Fruit fly (Drosophila melanogaster) whole organism, embryonic: ENCODE measurements around the gene CG43731.

Experiments
- Ada2b ChIP-seq: fragments of 200-800 bp; sonication (Bioruptor generic); IDR thresholded peaks from 2 replicates; pipeline ENCODE4 v1.3.6; 2022; ENCODE audit warnings: missing biosample characterization, missing genetic modification characterization
- Antp ChIP-seq: fragments of 200-800 bp; sonication (Bioruptor generic); optimal IDR thresholded peaks from 3 replicates; lab custom pipeline; 2016; ENCODE audit warnings: missing biosample characterization, missing genetic modification characterization
- B-H1 ChIP-seq: fragments of 200-800 bp; sonication (Bioruptor generic); IDR thresholded peaks from 3 replicates; pipeline ENCODE4 v1.3.6; 2022; ENCODE audit warnings: missing biosample characterization, missing genetic modification characterization
- Bgb ChIP-seq: fragments of 200-800 bp; sonication (Bioruptor generic); IDR thresholded peaks from 2 replicates; pipeline ENCODE4 v1.3.6; 2022; ENCODE audit warnings: missing biosample characterization, missing genetic modification characterization; ENCODE audit not compliant: partially characterized antibody
- CG11695 ChIP-seq: fragments of 200-800 bp; sonication (Bioruptor generic); IDR thresholded peaks from 3 replicates; pipeline ENCODE4 v1.3.6; 2022; ENCODE audit warnings: missing biosample characterization, missing genetic modification characterization
- CG13287 ChIP-seq: fragments of 200-800 bp; sonication (Bioruptor generic); IDR thresholded peaks from 2 replicates; pipeline ENCODE4 v1.3.6; 2022; ENCODE audit warnings: missing biosample characterization, missing genetic modification characterization; ENCODE audit not compliant: partially characterized antibody
- CG16863 ChIP-seq: fragments of 200-800 bp; sonication (Bioruptor generic); optimal IDR thresholded peaks from 3 replicates; lab custom pipeline; 2016; ENCODE audit warnings: missing biosample characterization, missing genetic modification characterization
- CG17612 ChIP-seq: fragments of 200-800 bp; sonication (Bioruptor generic); IDR thresholded peaks from 2 replicates; pipeline ENCODE4 v1.3.6; 2022; ENCODE audit warnings: missing biosample characterization, missing genetic modification characterization
- CG18262 ChIP-seq: fragments of 200-800 bp; optimal IDR thresholded peaks from 3 replicates; lab custom pipeline; 2019; ENCODE audit warnings: missing biosample characterization, mild to moderate bottlenecking, missing genetic modification characterization, moderate library complexity
- CG32532 ChIP-seq: fragments of 200-800 bp; sonication (Bioruptor generic); IDR thresholded peaks from 2 replicates; pipeline ENCODE4 v1.3.6; 2022; ENCODE audit warnings: missing biosample characterization, missing genetic modification characterization
- CG32772 ChIP-seq: fragments of 200-800 bp; sonication (Bioruptor generic); IDR thresholded peaks from 2 replicates; pipeline ENCODE4 v1.3.6; 2022; ENCODE audit warnings: missing biosample characterization, missing genetic modification characterization
- CG4424 ChIP-seq: fragments of 200-800 bp; sonication (Bioruptor generic); optimal IDR thresholded peaks from 3 replicates; lab custom pipeline; 2016; ENCODE audit warnings: missing biosample characterization, missing genetic modification characterization
- CG6175 ChIP-seq: fragments of 200-800 bp; sonication (Bioruptor generic); IDR thresholded peaks from 3 replicates; pipeline ENCODE4 v1.3.6; 2022; ENCODE audit warnings: missing biosample characterization, missing genetic modification characterization
- CG6254 ChIP-seq: fragments of 200-800 bp; sonication (Bioruptor generic); optimal IDR thresholded peaks from 3 replicates; lab custom pipeline; 2017; ENCODE audit warnings: mild to moderate bottlenecking, missing biosample characterization, missing genetic modification reagents, missing genetic modification characterization
- CG6791 ChIP-seq: fragments of 200-800 bp; sonication (Bioruptor generic); IDR thresholded peaks from 3 replicates; pipeline ENCODE4 v1.3.6; 2022; ENCODE audit warnings: missing biosample characterization, missing genetic modification characterization; ENCODE audit not compliant: partially characterized antibody
- CG6813 ChIP-seq: fragments of 200-800 bp; sonication (Bioruptor generic); optimal IDR thresholded peaks from 2 replicates; lab custom pipeline; 2017; ENCODE audit warnings: missing biosample characterization, missing genetic modification characterization, mild to moderate bottlenecking, moderate library complexity, missing genetic modification reagents
- CG6854 ChIP-seq: fragments of 200-800 bp; sonication (Bioruptor generic); optimal IDR thresholded peaks from 3 replicates; lab custom pipeline; 2017; ENCODE audit warnings: missing biosample characterization, mild to moderate bottlenecking, missing genetic modification characterization
- CG7556 ChIP-seq: fragments of 200-800 bp; sonication (Bioruptor generic); optimal IDR thresholded peaks from 2 replicates; lab custom pipeline; 2017; ENCODE audit warnings: missing biosample characterization, mild to moderate bottlenecking, missing genetic modification characterization
- CG7786 ChIP-seq: fragments of 200-800 bp; sonication (Bioruptor generic); optimal IDR thresholded peaks from 2 replicates; lab custom pipeline; 2016; ENCODE audit warnings: missing biosample characterization, missing genetic modification characterization
- CG9817 ChIP-seq: fragments of 200-800 bp; sonication (Bioruptor generic); optimal IDR thresholded peaks from 2 replicates; lab custom pipeline; 2018; ENCODE audit warnings: missing biosample characterization, mild to moderate bottlenecking, missing genetic modification characterization, moderate library complexity
- Doc2 ChIP-seq: fragments of 200-800 bp; sonication (Bioruptor generic); IDR thresholded peaks from 2 replicates; pipeline ENCODE4 v1.3.6; 2022; ENCODE audit warnings: missing biosample characterization, missing genetic modification characterization
- Drgx ChIP-seq: fragments of 200-800 bp; sonication (Bioruptor generic); IDR thresholded peaks from 2 replicates; pipeline ENCODE4 v1.3.6; 2022; ENCODE audit warnings: missing biosample characterization, missing genetic modification characterization
- E2f2 ChIP-seq: fragments of 200-800 bp; sonication (Bioruptor generic); IDR thresholded peaks from 2 replicates; pipeline ENCODE4 v1.3.6; 2022; ENCODE audit warnings: missing biosample characterization, missing genetic modification characterization
- Elba2 ChIP-seq: fragments of 200-800 bp; sonication (Bioruptor generic); optimal IDR thresholded peaks from 3 replicates; lab custom pipeline; 2016; ENCODE audit warnings: missing biosample characterization, missing genetic modification characterization
- HLHmδ ChIP-seq: fragments of 200-800 bp; sonication (Bioruptor generic); optimal IDR thresholded peaks from 2 replicates; lab custom pipeline; 2018; ENCODE audit warnings: missing biosample characterization, mild to moderate bottlenecking, missing genetic modification characterization, moderate library complexity
- Hey ChIP-seq: fragments of 200-800 bp; sonication (Bioruptor generic); optimal IDR thresholded peaks from 3 replicates; lab custom pipeline; 2018; ENCODE audit warnings: missing biosample characterization, mild to moderate bottlenecking, missing genetic modification characterization
- Hr39 ChIP-seq: fragments of >200 bp; optimal IDR thresholded peaks from 2 replicates; lab custom pipeline; 2017
- Lim3 ChIP-seq: fragments of 200-800 bp; sonication (Bioruptor generic); IDR thresholded peaks from 2 replicates; pipeline ENCODE4 v1.3.6; 2022; ENCODE audit warnings: missing biosample characterization, missing genetic modification characterization
- PHDP ChIP-seq: fragments of 200-800 bp; sonication (Bioruptor generic); optimal IDR thresholded peaks from 3 replicates; lab custom pipeline; 2018; ENCODE audit warnings: missing biosample characterization, mild to moderate bottlenecking, missing genetic modification characterization, moderate library complexity
- ash1 ChIP-seq: fragments of 200-800 bp; sonication (Bioruptor generic); optimal IDR thresholded peaks from 2 replicates; lab custom pipeline; 2018; ENCODE audit warnings: missing biosample characterization, mild to moderate bottlenecking, missing genetic modification characterization
- cato ChIP-seq: fragments of 200-800 bp; sonication (Bioruptor generic); optimal IDR thresholded peaks from 2 replicates; lab custom pipeline; 2016; ENCODE audit warnings: missing biosample characterization, missing genetic modification characterization, borderline replicate concordance
- chm ChIP-seq: fragments of 200-800 bp; sonication (Bioruptor generic); IDR thresholded peaks from 2 replicates; pipeline ENCODE4 v1.3.6; 2022; ENCODE audit warnings: missing biosample characterization, missing genetic modification characterization
- ems ChIP-seq: fragments of 200-800 bp; sonication (Bioruptor generic); optimal IDR thresholded peaks from 3 replicates; lab custom pipeline; 2016; ENCODE audit warnings: missing biosample characterization, missing genetic modification characterization
- fd96Cb ChIP-seq: fragments of 200-800 bp; sonication (Bioruptor generic); optimal IDR thresholded peaks from 2 replicates; lab custom pipeline; 2018; ENCODE audit warnings: missing biosample characterization, mild to moderate bottlenecking, missing genetic modification characterization, moderate library complexity
- ftz-f1 ChIP-seq: fragments of 200-800 bp; sonication (Bioruptor generic); optimal IDR thresholded peaks from 2 replicates; lab custom pipeline; 2016; ENCODE audit warnings: missing biosample characterization, missing genetic modification characterization
- kay ChIP-seq: fragments of 200-800 bp; sonication (Bioruptor generic); optimal IDR thresholded peaks from 2 replicates; lab custom pipeline; 2016; ENCODE audit warnings: missing biosample characterization, missing genetic modification characterization
- lmd ChIP-seq: fragments of 200-800 bp; sonication (Bioruptor generic); IDR thresholded peaks from 2 replicates; pipeline ENCODE4 v1.3.6; 2022; ENCODE audit warnings: missing biosample characterization, missing genetic modification characterization
- lov ChIP-seq, 2 experiments: fragments of 200-800 bp in 1 of 2; fragments of >200 bp in 1 of 2; sonication (Bioruptor generic) in 1 of 2; IDR thresholded peaks in 1 of 2; optimal IDR thresholded peaks in 1 of 2; 2 replicates in 1 of 2; 3 replicates in 1 of 2; pipeline versions ENCODE4 v1.3.6 to Lab custom; 2017 to 2022; ENCODE audit warnings: missing biosample characterization in 1 of 2, missing genetic modification characterization in 1 of 2
- org-1 ChIP-seq: fragments of 200-800 bp; sonication (Bioruptor generic); optimal IDR thresholded peaks from 2 replicates; lab custom pipeline; 2017; ENCODE audit warnings: missing biosample characterization, missing genetic modification characterization
- peb ChIP-seq: fragments of 200-800 bp; sonication (Bioruptor generic); IDR thresholded peaks from 2 replicates; pipeline ENCODE4 v1.3.6; 2022; ENCODE audit warnings: missing biosample characterization, missing genetic modification characterization
- phol ChIP-seq: fragments of 200-800 bp; sonication (Bioruptor generic); optimal IDR thresholded peaks from 3 replicates; lab custom pipeline; 2018; ENCODE audit warnings: missing biosample characterization, mild to moderate bottlenecking, missing genetic modification characterization, moderate library complexity
- repo ChIP-seq: fragments of 200-800 bp; sonication (Bioruptor generic); optimal IDR thresholded peaks from 2 replicates; lab custom pipeline; 2016; ENCODE audit warnings: missing biosample characterization, missing genetic modification characterization
- rib ChIP-seq: fragments of 200-800 bp; sonication (Bioruptor generic); IDR thresholded peaks from 2 replicates; pipeline ENCODE4 v1.3.6; 2022; ENCODE audit warnings: missing biosample characterization, missing genetic modification characterization
- seq ChIP-seq: fragments of 200-800 bp; sonication (Bioruptor generic); IDR thresholded peaks from 2 replicates; pipeline ENCODE4 v1.3.6; 2022; ENCODE audit warnings: missing biosample characterization, missing genetic modification characterization
- shn ChIP-seq: fragments of 200-800 bp; sonication (Bioruptor generic); optimal IDR thresholded peaks from 3 replicates; lab custom pipeline; 2016; ENCODE audit warnings: missing biosample characterization, missing genetic modification characterization
- sr ChIP-seq: fragments of 200-800 bp; sonication (Bioruptor generic); IDR thresholded peaks from 3 replicates; pipeline ENCODE4 v1.3.6; 2022; ENCODE audit warnings: missing biosample characterization, missing genetic modification characterization
- toy ChIP-seq: fragments of 200-800 bp; sonication (Bioruptor generic); IDR thresholded peaks from 2 replicates; pipeline ENCODE4 v1.3.6; 2022; ENCODE audit warnings: missing biosample characterization, missing genetic modification characterization

Gene CG43731

dm6 chr2L:19108377-19108876 lies 6.6 kb downstream of the CG43731 start, which contains the start of gene Lim3 (continued):
- TF ChIP-seq PHDP (no peak), fd96Cb (tag; lab: Kevin White, UChicago) (no peak), CG32532 (GFP tag; lab: Robert Waterston, UW) (0 out of 2 replicates have a peak, but pooled peaks have one; percentile 14), Ada2b (no peak), E2f2 (no peak), CG7786 (GFP tag; lab: Kevin White, UChicago) (no peak), Hey (tag; lab: Kevin White, UChicago) (peak; percentile 88), phol (tag; lab: Kevin White, UChicago) (peak; percentile 17), cato (GFP tag; lab: Kevin White, UChicago) (no peak), CG6791 (GFP tag; lab: Robert Waterston, UW) (0 out of 3 replicates have a peak, but pooled peaks have one; percentile 5), shn (GFP tag; lab: Kevin White, UChicago) (no peak), CG6813 (GFP tag; lab: Kevin White, UChicago) (no peak), ash1 (GFP tag; lab: Kevin White, UChicago) (no peak), lmd (GFP tag; lab: Robert Waterston, UW) (no peak), ems (GFP tag; lab: Kevin White, UChicago) (no peak), lov (optimal IDR thresholded peaks at IDR 0.05; lab: Kevin White, UChicago) (no peak), lov (GFP tag; IDR thresholded peaks at IDR 0.05; lab: Robert Waterston, UW) (no peak), Drgx (GFP tag; lab: Robert Waterston, UW) (no peak), CG6254 (GFP tag; lab: Kevin White, UChicago) (peak; percentile 99), rib (GFP tag; lab: Robert Waterston, UW) (no peak), CG6175 (GFP tag; lab: Robert Waterston, UW) (no peak), seq (GFP tag; lab: Robert Waterston, UW) (peak; percentile 45; the same call in 1 of the 2 replicates), CG9817 (tag; lab: Kevin White, UChicago) (no peak), toy (GFP tag; lab: Robert Waterston, UW) (no peak), CG18262 (tag; lab: Kevin White, UChicago) (no peak), repo (GFP tag; lab: Kevin White, UChicago) (no peak), CG13287 (GFP tag; lab: Robert Waterston, UW) (no peak), Hr39 (lab: Kevin White, UChicago) (no peak), chm (GFP tag; lab: Robert Waterston, UW) (no peak), HLHmδ (GFP tag; lab: Kevin White, UChicago) (no peak), B-H1 (GFP tag; lab: Robert Waterston, UW) (no peak), CG6854 (GFP tag; lab: Kevin White, UChicago) (no peak), CG32772 (GFP tag; lab: Robert Waterston, UW) (0 out of 2 replicates have a peak, but pooled peaks have one; percentile 19), Doc2 (GFP tag; lab: Robert Waterston, UW) (no peak), Elba2 (no peak), kay (GFP tag; lab: Kevin White, UChicago) (no peak), org-1 (GFP tag; lab: Kevin White, UChicago) (no peak), CG4424 (GFP tag; lab: Kevin White, UChicago) (no peak), ftz-f1 (GFP tag; lab: Kevin White, UChicago) (peak; percentile 3), CG11695 (GFP tag; lab: Robert Waterston, UW) (no peak), Antp (GFP tag; lab: Kevin White, UChicago) (no peak), sr (GFP tag; lab: Robert Waterston, UW) (no peak), peb (GFP tag; lab: Robert Waterston, UW) (no peak), CG7556 (GFP tag; lab: Kevin White, UChicago) (no peak), CG17612 (GFP tag; lab: Robert Waterston, UW) (no peak), Bgb (peak; percentile 25; the same call in 1 of the 2 replicates), Lim3 (0 out of 2 replicates have a peak, but pooled peaks have one; percentile 14), CG16863 (GFP tag; lab: Kevin White, UChicago) (no peak)
